Worm (Caenorhabditis elegans): ENCODE results near the gene srw-32.

The srw-32 gene

DNA sequence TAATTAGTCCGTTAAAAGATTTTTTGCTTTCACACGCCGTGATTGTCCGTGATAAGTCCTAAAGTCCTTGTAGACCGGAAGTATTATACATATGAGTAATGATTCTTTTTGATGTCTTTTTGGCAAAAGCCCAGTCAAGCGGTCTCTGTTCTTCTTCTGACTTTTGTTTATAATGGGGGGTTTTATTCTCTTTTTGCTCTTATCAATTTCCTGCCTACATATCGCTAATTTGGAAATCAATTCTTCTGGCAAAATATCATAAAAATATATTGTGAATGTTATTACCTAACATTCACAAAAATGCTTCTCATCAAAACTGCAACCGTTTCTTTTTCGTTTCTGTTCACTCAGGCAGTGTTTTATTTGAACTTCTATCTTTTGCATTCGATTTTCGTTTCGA lies 32.1 kb upstream of the srw-32 start, which contains the start of gene srbc-61:
Gene srbc-61 (plus strand): TSS at position 301 of the 400 bp plus-strand sequence.
- TF ChIP-seq tra-4 (tag; optimal IDR thresholded peaks at IDR 0.05) (no peak), hmg-4 (GFP tag; optimal IDR thresholded peaks at IDR 0.05) (no peak), hmbx-1 (tag; optimal IDR thresholded peaks at IDR 0.05) (no peak), aly-1 (tag; optimal IDR thresholded peaks at IDR 0.05) (no peak)

DNA sequence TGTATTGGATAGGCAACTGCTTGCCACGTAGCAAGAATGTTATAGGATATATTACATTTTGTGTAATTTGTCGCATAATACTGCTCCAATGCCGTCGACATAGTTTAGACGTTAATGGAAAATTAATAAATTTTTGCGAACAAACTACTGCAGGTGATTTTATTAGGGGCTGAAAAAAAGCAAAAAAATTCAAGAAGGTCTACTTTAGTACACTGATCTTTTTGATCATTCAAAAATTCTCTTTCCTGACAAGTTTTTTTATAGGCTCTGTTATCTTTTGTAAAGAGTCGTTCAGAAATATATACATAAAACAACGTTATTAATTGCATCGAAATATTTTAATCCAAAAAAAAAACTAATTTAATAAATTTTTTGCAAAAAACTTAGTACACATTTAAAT lies 23.5 kb upstream of the srw-32 start, which contains the start of gene srh-111:
Gene srh-111 (minus strand): TSS at position 101 of the 400 bp plus-strand sequence.
- TF ChIP-seq hnd-1 (tag; optimal IDR thresholded peaks at IDR 0.05) (no peak), hmbx-1 (tag; optimal IDR thresholded peaks at IDR 0.05) (no peak), ceh-13 (GFP tag; optimal IDR thresholded peaks at IDR 0.05) (no peak), tbx-11 (GFP tag; IDR thresholded peaks at IDR 0.05) (no peak), scrt-1 (GFP tag; IDR thresholded peaks at IDR 0.05) (no peak), flt-1 (GFP tag; IDR thresholded peaks at IDR 0.05) (no peak), pes-1 (GFP tag; IDR thresholded peaks at IDR 0.05) (no peak), B0310.2 (tag; optimal IDR thresholded peaks at IDR 0.05) (no peak), sea-1 (GFP tag; conservative IDR thresholded peaks at IDR 0.05) (no peak)

DNA sequence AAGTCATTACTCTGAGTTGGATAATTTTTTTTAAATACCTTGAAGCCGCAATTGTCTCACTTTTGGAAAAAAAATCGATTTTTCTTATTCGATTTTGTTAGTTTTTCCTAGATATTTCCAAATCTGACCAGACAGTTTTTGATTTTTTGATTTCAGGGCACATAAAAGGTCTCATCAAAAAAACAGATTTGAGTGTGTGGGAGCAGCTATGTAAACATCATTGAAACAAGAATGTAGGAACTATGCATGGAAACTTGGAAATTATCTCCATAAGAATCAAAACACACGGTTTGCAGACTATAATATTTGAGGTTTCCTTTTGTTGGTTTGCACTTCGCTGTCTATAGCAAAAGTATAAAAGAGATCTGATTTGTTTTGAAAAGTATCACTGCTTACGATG lies 22.6 kb upstream of the srw-32 start, which contains the start of gene scl-24:
Gene scl-24 (plus strand): TSS at position 301 of the 400 bp plus-strand sequence.
- no peak for TF ChIP-seq tbx-11 (GFP tag; IDR thresholded peaks at IDR 0.05)
- no peak for TF ChIP-seq sea-1 (GFP tag; conservative IDR thresholded peaks at IDR 0.05)
- TF ChIP-seq flt-1 (GFP tag; IDR thresholded peaks at IDR 0.05) = no peak
- no peak for TF ChIP-seq tra-4 (tag; optimal IDR thresholded peaks at IDR 0.05)
- no peak for TF ChIP-seq aly-1 (tag; optimal IDR thresholded peaks at IDR 0.05)
- TF ChIP-seq hnd-1 (tag; optimal IDR thresholded peaks at IDR 0.05) = no peak
- no peak for TF ChIP-seq scrt-1 (GFP tag; IDR thresholded peaks at IDR 0.05)
- TF ChIP-seq ets-7 (tag; optimal IDR thresholded peaks at IDR 0.05) = no peak
- no peak for TF ChIP-seq B0310.2 (tag; optimal IDR thresholded peaks at IDR 0.05)
- no peak for TF ChIP-seq ceh-13 (GFP tag; optimal IDR thresholded peaks at IDR 0.05)
- TF ChIP-seq ceh-36 (tag; optimal IDR thresholded peaks at IDR 0.05) = no peak
- TF ChIP-seq ama-1 (optimal IDR thresholded peaks at IDR 0.05) = no peak
- TF ChIP-seq tbx-37 (GFP tag; conservative IDR thresholded peaks at IDR 0.05) = no peak
- no peak for TF ChIP-seq F13C5.2 (tag; optimal IDR thresholded peaks at IDR 0.05)
- TF ChIP-seq hmbx-1 (tag; optimal IDR thresholded peaks at IDR 0.05) = no peak
- no peak for TF ChIP-seq hmg-4 (GFP tag; optimal IDR thresholded peaks at IDR 0.05)
- TF ChIP-seq pes-1 (GFP tag; IDR thresholded peaks at IDR 0.05) = no peak

DNA sequence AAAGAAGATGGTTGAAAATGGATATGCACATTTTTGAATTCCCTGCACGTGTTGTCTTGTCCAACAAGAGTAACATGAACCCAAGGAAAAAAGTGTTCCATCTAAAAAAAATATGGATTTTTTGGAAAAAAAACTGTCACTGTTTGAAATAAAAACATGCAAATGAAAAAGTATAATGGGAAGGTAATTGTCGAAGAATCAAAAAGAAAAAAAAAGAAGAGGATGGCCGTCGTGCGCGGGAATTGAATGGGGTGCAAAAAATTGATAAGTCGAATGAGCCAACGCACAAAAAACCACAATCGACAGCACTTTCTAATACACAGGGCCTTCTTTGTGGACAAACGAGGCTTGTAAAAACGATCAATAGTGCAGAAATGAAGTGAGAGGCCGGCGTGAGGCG lies 14.9 kb upstream of the srw-32 start, which contains the start of gene fbxa-102:
Gene fbxa-102 (minus strand): TSS at position 101 of the 400 bp plus-strand sequence.
- TF ChIP-seq F13C5.2 (tag; optimal IDR thresholded peaks at IDR 0.05) (no peak), ceh-36 (tag; optimal IDR thresholded peaks at IDR 0.05) (no peak), tbx-11 (GFP tag; IDR thresholded peaks at IDR 0.05) (no peak), tbx-37 (GFP tag; conservative IDR thresholded peaks at IDR 0.05) (no peak), scrt-1 (GFP tag; IDR thresholded peaks at IDR 0.05) (no peak), B0310.2 (tag; optimal IDR thresholded peaks at IDR 0.05) (no peak), flt-1 (GFP tag; IDR thresholded peaks at IDR 0.05) (no peak), ama-1 (optimal IDR thresholded peaks at IDR 0.05) (no peak)

DNA sequence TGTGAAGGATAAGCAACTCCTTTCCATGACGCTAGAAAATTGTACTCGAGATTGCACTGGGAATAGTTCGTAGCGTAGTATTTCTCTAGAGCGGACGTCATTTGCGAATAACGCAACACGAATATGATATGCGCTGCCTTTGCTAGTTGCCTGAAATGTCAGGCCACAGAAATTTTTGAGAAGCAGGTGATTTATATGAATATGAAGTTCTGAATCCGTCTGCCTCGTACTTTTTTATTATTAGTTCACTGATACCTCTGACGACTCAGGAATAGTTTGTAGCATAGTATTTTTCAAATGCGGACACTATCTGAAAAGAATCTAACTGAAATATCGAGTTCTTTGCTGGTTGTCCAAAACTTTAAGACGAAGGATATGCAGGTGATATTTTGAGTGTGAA lies 12.5 kb upstream of the srw-32 start, which contains the start of gene srh-118:
Gene srh-118 (minus strand): TSS at position 101 of the 400 bp plus-strand sequence.
- no peak for TF ChIP-seq tbx-37 (GFP tag; conservative IDR thresholded peaks at IDR 0.05)
- no peak for TF ChIP-seq F13C5.2 (tag; optimal IDR thresholded peaks at IDR 0.05)
- TF ChIP-seq scrt-1 (GFP tag; IDR thresholded peaks at IDR 0.05) = no peak
- no peak for TF ChIP-seq tbx-11 (GFP tag; IDR thresholded peaks at IDR 0.05)
- TF ChIP-seq pes-1 (GFP tag; IDR thresholded peaks at IDR 0.05) = no peak
- TF ChIP-seq sea-1 (GFP tag; conservative IDR thresholded peaks at IDR 0.05) = no peak
- TF ChIP-seq ama-1 (optimal IDR thresholded peaks at IDR 0.05) = no peak
- TF ChIP-seq hmg-4 (GFP tag; optimal IDR thresholded peaks at IDR 0.05) = no peak
- TF ChIP-seq B0310.2 (tag; optimal IDR thresholded peaks at IDR 0.05) = no peak
- TF ChIP-seq hmbx-1 (tag; optimal IDR thresholded peaks at IDR 0.05) = no peak

DNA sequence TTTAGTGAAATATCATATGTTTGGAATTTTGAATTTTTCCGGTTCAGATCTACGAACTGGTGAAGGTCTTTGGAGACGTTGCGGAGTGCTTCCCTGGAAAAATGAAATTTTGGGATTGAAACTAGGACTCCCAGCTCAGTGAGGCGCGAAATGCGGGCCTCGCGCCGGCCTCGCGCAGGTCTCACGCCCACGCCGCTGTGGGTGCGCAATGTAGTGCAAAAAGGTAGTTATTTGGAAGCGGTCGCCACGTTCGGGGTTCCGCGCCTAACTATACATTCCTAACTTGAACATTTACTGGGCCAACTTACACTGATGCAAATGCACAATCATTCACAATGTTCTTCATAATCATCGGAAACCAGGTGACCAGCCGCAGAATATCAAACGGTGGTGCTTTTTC lies 8.5 kb upstream of the srw-32 start:
- TF ChIP-seq sea-1 (GFP tag; conservative IDR thresholded peaks at IDR 0.05) (no peak), ceh-36 (tag; optimal IDR thresholded peaks at IDR 0.05) (no peak), pes-1 (GFP tag; IDR thresholded peaks at IDR 0.05) (no peak)

DNA sequence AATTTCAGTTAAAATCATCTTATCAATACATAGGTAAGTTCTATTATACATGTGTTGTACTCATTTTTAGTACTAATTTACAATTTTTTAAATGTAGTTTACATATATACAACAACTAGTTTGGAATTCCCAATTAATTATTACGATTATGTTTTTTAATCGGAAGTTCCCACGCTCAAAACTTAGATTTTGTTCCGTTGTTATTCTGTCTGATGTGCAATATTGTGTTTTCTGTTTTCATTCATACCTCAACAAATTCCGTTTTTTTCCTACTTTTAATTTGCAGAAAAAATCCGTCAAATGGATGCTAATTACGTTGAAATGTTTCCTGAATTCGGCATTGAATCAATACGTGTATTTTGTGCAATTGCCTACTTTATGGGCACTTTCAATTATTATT lies 2.3 kb upstream of the srw-32 start, which contains the start of gene srw-31:
Gene srw-31 (plus strand): TSS at position 301 of the 400 bp plus-strand sequence.
- no peak for TF ChIP-seq sea-1 (GFP tag; conservative IDR thresholded peaks at IDR 0.05)
- TF ChIP-seq ama-1 (optimal IDR thresholded peaks at IDR 0.05) = no peak
- no peak for TF ChIP-seq hmg-4 (GFP tag; optimal IDR thresholded peaks at IDR 0.05)
- no peak for TF ChIP-seq tbx-37 (GFP tag; conservative IDR thresholded peaks at IDR 0.05)
- no peak for TF ChIP-seq hmbx-1 (tag; optimal IDR thresholded peaks at IDR 0.05)
- TF ChIP-seq tbx-11 (GFP tag; IDR thresholded peaks at IDR 0.05) = no peak
- TF ChIP-seq F13C5.2 (tag; optimal IDR thresholded peaks at IDR 0.05) = no peak
- no peak for TF ChIP-seq pes-1 (GFP tag; IDR thresholded peaks at IDR 0.05)
- no peak for TF ChIP-seq aly-1 (tag; optimal IDR thresholded peaks at IDR 0.05)
- TF ChIP-seq flt-1 (GFP tag; IDR thresholded peaks at IDR 0.05) = no peak
- TF ChIP-seq tra-4 (tag; optimal IDR thresholded peaks at IDR 0.05) = no peak
- no peak for TF ChIP-seq ceh-36 (tag; optimal IDR thresholded peaks at IDR 0.05)
- TF ChIP-seq hnd-1 (tag; optimal IDR thresholded peaks at IDR 0.05) = no peak
- TF ChIP-seq scrt-1 (GFP tag; IDR thresholded peaks at IDR 0.05) = no peak
- no peak for TF ChIP-seq ceh-13 (GFP tag; optimal IDR thresholded peaks at IDR 0.05)
- no peak for TF ChIP-seq B0310.2 (tag; optimal IDR thresholded peaks at IDR 0.05)
- no peak for TF ChIP-seq ets-7 (tag; optimal IDR thresholded peaks at IDR 0.05)

DNA sequence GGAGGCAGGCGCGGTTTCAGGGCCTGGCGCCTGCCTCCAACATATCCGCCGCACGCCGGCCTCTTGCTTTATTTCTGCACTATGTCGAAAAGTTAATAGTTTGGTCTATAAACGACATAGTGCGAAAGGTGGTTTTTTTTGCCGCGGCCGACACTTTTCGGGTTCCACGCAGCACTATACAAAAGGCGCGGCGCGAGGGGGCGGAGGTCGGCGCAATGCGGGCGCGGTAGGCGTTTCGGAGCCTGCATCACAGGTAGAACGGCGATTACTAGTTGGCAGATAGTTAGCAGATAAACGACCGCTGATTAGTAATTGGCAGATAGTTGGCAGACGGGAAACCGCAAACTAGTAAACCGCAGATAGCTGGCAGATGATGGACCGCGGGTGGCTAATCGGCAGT lies 4.2 kb downstream of the srw-32 start:
- TF ChIP-seq F13C5.2 (tag; optimal IDR thresholded peaks at IDR 0.05) (no peak), hmbx-1 (tag; optimal IDR thresholded peaks at IDR 0.05) (no peak), scrt-1 (GFP tag; IDR thresholded peaks at IDR 0.05) (no peak), ceh-36 (tag; optimal IDR thresholded peaks at IDR 0.05) (no peak), B0310.2 (tag; optimal IDR thresholded peaks at IDR 0.05) (no peak), hmg-4 (GFP tag; optimal IDR thresholded peaks at IDR 0.05) (no peak), tra-4 (tag; optimal IDR thresholded peaks at IDR 0.05) (no peak), ama-1 (optimal IDR thresholded peaks at IDR 0.05) (no peak), aly-1 (tag; optimal IDR thresholded peaks at IDR 0.05) (no peak), sea-1 (GFP tag; conservative IDR thresholded peaks at IDR 0.05) (no peak), ceh-13 (GFP tag; optimal IDR thresholded peaks at IDR 0.05) (no peak), tbx-11 (GFP tag; IDR thresholded peaks at IDR 0.05) (no peak), flt-1 (GFP tag; IDR thresholded peaks at IDR 0.05) (no peak), pes-1 (GFP tag; IDR thresholded peaks at IDR 0.05) (no peak), tbx-37 (GFP tag; conservative IDR thresholded peaks at IDR 0.05) (no peak), hnd-1 (tag; optimal IDR thresholded peaks at IDR 0.05) (no peak), ets-7 (tag; optimal IDR thresholded peaks at IDR 0.05) (no peak)

All from whole organism, early embryonic.